Worm (Caenorhabditis elegans): ENCODE data around the gene M01A8.1.

DNA sequence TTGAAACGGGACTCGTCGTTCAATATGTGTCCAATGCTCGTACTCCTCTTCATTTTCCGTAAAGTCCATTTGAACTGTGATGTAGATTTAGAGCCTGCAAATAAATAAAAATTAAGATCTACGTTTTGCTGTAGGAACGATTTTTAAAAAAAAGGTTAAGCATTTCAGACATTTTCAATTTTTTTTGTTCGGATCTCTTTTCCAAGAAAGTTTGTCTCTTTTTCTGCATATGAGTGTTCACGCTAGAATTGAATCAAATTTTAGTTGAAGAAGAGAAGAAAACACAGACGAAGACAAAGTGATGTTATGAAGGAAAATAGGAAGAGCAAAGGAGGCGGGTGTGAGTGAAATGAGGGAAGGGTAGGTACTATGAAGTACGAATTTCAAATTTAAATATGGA, 41.7 kb upstream of the M01A8.1 start, which contains the start of gene npr-29:
- TF ChIP-seq dpl-1 (GFP tag; optimal IDR thresholded peaks at IDR 0.05) = no peak
- TF ChIP-seq nhr-237 (tag; optimal IDR thresholded peaks at IDR 0.05) = no peak
- TF ChIP-seq unc-130 (tag; optimal IDR thresholded peaks at IDR 0.05) = no peak

Measured in whole organism, L1 larva.